Worm (Caenorhabditis elegans) whole organism, midembryonic: ENCODE data around the gene Y17G9B.2.

ENCODE experiments used
- klf-2 ChIP-seq: fragments of 200-800 bp; sonication (Bioruptor generic); conservative IDR thresholded peaks from 2 replicates; pipeline ENCODE4 v1.3.6; 2022; ENCODE audit warnings: missing genetic modification reagents, missing genetic modification characterization, missing compliant biosample characterization
- med-1 ChIP-seq: sonication (generic microtip); optimal IDR thresholded peaks from 2 replicates; lab custom pipeline; 2017; ENCODE audit warnings: missing genetic modification characterization, mild to moderate bottlenecking, missing compliant biosample characterization, antibody characterized with exemption, missing genetic modification reagents; ENCODE audit not compliant: insufficient read depth
- ref-1 ChIP-seq: fragments of 200-800 bp; sonication (Bioruptor generic); conservative IDR thresholded peaks from 2 replicates; pipeline ENCODE4 v1.3.6; 2022; ENCODE audit warnings: missing genetic modification reagents, missing genetic modification characterization, missing compliant biosample characterization
- tab-1 ChIP-seq: fragments of 200-800 bp; sonication (Bioruptor generic); IDR thresholded peaks from 2 replicates; pipeline ENCODE4 v1.3.6; 2022; ENCODE audit warnings: missing genetic modification characterization, missing compliant biosample characterization
- ztf-29 ChIP-seq: fragments of 200-800 bp; sonication (Bioruptor generic); IDR thresholded peaks from 2 replicates; pipeline ENCODE4 v1.3.6; 2022; ENCODE audit warnings: missing genetic modification reagents, missing genetic modification characterization, missing compliant biosample characterization

DNA sequence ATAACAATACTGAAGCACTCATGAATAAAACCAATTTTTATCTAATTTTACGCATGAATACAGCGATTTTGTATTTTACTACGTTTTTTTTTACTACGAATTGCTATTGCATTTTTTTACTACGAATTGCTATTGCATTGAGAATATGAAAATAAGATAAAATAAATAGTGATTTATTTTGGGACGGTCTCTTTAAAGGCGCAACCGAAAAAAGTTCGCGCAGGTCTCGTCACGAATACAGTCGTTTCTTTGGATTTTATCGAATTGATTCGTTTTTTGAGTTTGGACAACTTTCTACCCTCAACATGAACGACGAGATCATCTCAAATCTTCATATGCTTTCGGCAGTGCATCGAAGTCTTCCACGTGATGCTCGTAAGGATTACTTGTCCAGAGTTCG is 12.1 kb upstream of the Y17G9B.2 start, which contains the start of gene Y17G9B.4:
- TF ChIP-seq med-1 (no peak), tab-1 (GFP tag; lab: Robert Waterston, UW) (no peak), klf-2 (GFP tag; lab: Robert Waterston, UW) (no peak), ztf-29 (GFP tag; lab: Robert Waterston, UW) (no peak), ref-1 (GFP tag; lab: Robert Waterston, UW) (no peak)
